Worm (Caenorhabditis elegans): ENCODE results near the gene Y39H10B.3.

Y39H10B.3 gene

ce11 chrV:3670499-3670898 lies at the start of gene Y39H10B.3:
Gene Y39H10B.3, plus strand, starts transcription at chrV:3670799.
- TF ChIP-seq flt-1 (GFP tag; IDR thresholded peaks at IDR 0.05) (no peak), tbx-37 (GFP tag; conservative IDR thresholded peaks at IDR 0.05) (no peak), pes-1 (GFP tag; IDR thresholded peaks at IDR 0.05) (no peak), hnd-1 (tag; optimal IDR thresholded peaks at IDR 0.05) (no peak), ama-1 (optimal IDR thresholded peaks at IDR 0.05) (no peak), B0310.2 (tag; optimal IDR thresholded peaks at IDR 0.05) (no peak)

DNA sequence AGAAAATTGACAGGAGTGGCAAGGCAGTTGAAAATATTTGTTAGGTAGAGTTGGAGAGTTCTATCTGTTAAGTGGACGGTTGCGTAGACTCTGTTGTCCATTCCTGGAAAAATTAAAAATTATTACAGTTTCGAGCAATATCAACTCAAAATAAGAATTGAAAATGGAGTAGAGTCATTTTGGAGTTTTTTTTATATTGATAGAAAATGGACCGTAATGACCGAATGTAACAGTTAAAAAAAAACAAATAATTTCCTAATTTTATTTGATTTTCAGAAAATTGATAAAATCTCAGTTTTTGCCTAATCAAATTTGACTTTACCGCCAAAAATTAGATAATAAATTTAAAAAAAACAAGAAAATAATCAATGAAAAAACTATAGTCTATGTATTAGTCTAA lies 43.7 kb upstream of the Y39H10B.3 start, which contains the start of gene F59B1.4:
Gene F59B1.4 (minus strand): TSS at position 101 of the 400 bp plus-strand sequence.
- TF ChIP-seq F13C5.2 (tag; optimal IDR thresholded peaks at IDR 0.05): no peak
- no peak for TF ChIP-seq hnd-1 (tag; optimal IDR thresholded peaks at IDR 0.05)
- TF ChIP-seq tbx-37 (GFP tag; conservative IDR thresholded peaks at IDR 0.05): no peak
- TF ChIP-seq tbx-11 (GFP tag; IDR thresholded peaks at IDR 0.05): no peak
- TF ChIP-seq ets-7 (tag; optimal IDR thresholded peaks at IDR 0.05): no peak
- TF ChIP-seq scrt-1 (GFP tag; IDR thresholded peaks at IDR 0.05): no peak
- no peak for TF ChIP-seq tra-4 (tag; optimal IDR thresholded peaks at IDR 0.05)
- no peak for TF ChIP-seq hmg-4 (GFP tag; optimal IDR thresholded peaks at IDR 0.05)

ce11 chrV:3631591-3631990 lies 39.0 kb upstream of the Y39H10B.3 start, which contains the start of gene F59B1.6:
Gene F59B1.6, minus strand, starts transcription at chrV:3631691.
- TF ChIP-seq tra-4 (tag; optimal IDR thresholded peaks at IDR 0.05) (no peak), ceh-13 (GFP tag; optimal IDR thresholded peaks at IDR 0.05) (no peak), F13C5.2 (tag; optimal IDR thresholded peaks at IDR 0.05) (no peak), tbx-11 (GFP tag; IDR thresholded peaks at IDR 0.05) (no peak), sea-1 (GFP tag; conservative IDR thresholded peaks at IDR 0.05) (no peak), ama-1 (optimal IDR thresholded peaks at IDR 0.05) (no peak), hmg-4 (GFP tag; optimal IDR thresholded peaks at IDR 0.05) (no peak), ceh-36 (tag; optimal IDR thresholded peaks at IDR 0.05) (no peak), pes-1 (GFP tag; IDR thresholded peaks at IDR 0.05) (no peak), scrt-1 (GFP tag; IDR thresholded peaks at IDR 0.05) (no peak), hnd-1 (tag; optimal IDR thresholded peaks at IDR 0.05) (no peak), hmbx-1 (tag; optimal IDR thresholded peaks at IDR 0.05) (no peak), aly-1 (tag; optimal IDR thresholded peaks at IDR 0.05) (no peak), B0310.2 (tag; optimal IDR thresholded peaks at IDR 0.05) (no peak)

DNA sequence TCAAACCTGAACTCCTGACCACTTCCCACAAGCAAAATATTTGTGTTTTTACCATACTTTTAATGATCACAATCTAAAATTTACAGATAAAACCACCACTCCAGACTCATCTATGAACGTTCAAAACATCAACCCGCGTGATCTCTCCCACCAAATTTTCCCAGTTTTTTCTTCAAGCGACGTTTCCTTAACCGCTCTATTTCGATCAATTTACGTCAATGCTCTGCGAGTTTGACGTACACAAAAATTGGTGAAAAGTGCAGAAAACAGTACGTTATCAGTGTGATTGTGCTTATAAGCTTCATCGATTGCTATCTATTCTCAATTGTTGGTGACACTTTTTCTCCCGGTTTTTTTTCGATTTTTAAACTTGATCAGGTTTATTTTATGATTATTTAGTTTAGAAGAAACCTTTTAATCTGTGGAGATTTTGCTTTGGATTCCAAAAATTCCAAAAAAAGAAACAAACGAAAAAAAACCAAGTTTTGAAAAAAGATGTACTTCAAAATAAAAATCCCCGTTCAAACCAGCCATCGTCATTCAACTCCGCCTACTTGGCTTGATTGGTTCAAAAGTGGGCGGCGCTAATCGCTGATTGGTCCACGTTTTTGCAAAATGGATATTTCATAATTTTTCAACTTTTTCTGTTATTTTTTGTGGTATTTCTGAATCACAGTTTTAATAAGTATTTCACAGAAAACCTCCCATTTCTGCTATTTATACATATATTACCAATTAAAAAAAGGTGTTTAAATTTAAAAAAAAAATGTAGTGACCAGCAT lies 38.2 kb upstream of the Y39H10B.3 start:
- TF ChIP-seq ceh-13 (GFP tag; optimal IDR thresholded peaks at IDR 0.05) (no peak), hmg-4 (GFP tag; optimal IDR thresholded peaks at IDR 0.05) (no peak)

DNA sequence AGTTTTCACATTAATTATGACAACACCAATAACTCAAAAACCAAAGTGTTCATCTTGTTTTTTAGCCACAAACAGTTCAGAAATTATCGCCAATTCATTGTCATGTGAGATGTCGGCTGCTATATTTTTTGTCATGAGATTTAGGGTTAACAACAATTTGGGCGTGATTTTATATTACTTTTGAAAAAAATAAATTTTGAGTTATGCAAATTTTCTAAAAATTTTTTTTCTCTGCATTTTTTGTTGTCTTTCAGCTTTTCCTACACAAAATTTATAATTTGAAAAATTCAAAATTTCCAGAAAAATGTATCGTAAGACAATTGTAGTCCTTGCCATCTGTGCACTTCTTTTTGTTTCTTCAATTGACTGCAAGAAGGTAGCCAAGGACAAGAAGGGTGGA lies 37.6 kb upstream of the Y39H10B.3 start, which contains the start of gene F59B1.2:
Gene F59B1.2 (plus strand): TSS at position 301 of the 400 bp plus-strand sequence.
- TF ChIP-seq F13C5.2 (tag; optimal IDR thresholded peaks at IDR 0.05): no peak

ce11 chrV:3634293-3635016 lies 36.1 kb upstream of the Y39H10B.3 start:
- TF ChIP-seq sea-1 (GFP tag; conservative IDR thresholded peaks at IDR 0.05) (no peak), F13C5.2 (tag; optimal IDR thresholded peaks at IDR 0.05) (no peak), hmbx-1 (tag; optimal IDR thresholded peaks at IDR 0.05) (no peak), hmg-4 (GFP tag; optimal IDR thresholded peaks at IDR 0.05) (no peak), ceh-36 (tag; optimal IDR thresholded peaks at IDR 0.05) (no peak), B0310.2 (tag; optimal IDR thresholded peaks at IDR 0.05) (no peak), pes-1 (GFP tag; IDR thresholded peaks at IDR 0.05) (no peak), ets-7 (tag; optimal IDR thresholded peaks at IDR 0.05) (no peak), ama-1 (optimal IDR thresholded peaks at IDR 0.05) (no peak), flt-1 (GFP tag; IDR thresholded peaks at IDR 0.05) (no peak), aly-1 (tag; optimal IDR thresholded peaks at IDR 0.05) (no peak), ceh-13 (GFP tag; optimal IDR thresholded peaks at IDR 0.05) (no peak), tbx-11 (GFP tag; IDR thresholded peaks at IDR 0.05) (no peak), tbx-37 (GFP tag; conservative IDR thresholded peaks at IDR 0.05) (no peak), scrt-1 (GFP tag; IDR thresholded peaks at IDR 0.05) (no peak), tra-4 (tag; optimal IDR thresholded peaks at IDR 0.05) (no peak), hnd-1 (tag; optimal IDR thresholded peaks at IDR 0.05) (no peak)

DNA sequence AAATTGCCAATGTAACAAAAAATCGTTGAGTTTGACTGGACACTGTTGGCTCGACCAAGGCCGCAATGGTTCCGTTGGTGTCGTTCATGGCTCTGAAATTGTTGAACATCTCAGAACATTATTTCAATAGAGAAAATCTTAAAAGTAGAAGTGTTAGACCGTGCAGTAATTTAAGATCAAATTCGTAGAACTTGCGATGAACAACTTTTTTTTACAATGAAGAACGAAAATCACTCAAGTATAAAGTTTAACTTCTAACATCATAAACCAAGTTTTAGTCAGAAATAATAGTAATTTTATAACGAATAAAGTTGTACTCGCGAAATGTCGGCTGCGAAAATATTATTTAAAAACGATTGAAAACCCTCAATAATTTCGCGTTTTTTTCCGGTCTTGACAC lies 33.5 kb upstream of the Y39H10B.3 start, which contains the start of gene srx-41:
Gene srx-41 (minus strand): TSS at position 101 of the 400 bp plus-strand sequence.
- TF ChIP-seq tra-4 (tag; optimal IDR thresholded peaks at IDR 0.05): no peak
- TF ChIP-seq ets-7 (tag; optimal IDR thresholded peaks at IDR 0.05): no peak
- no peak for TF ChIP-seq aly-1 (tag; optimal IDR thresholded peaks at IDR 0.05)
- TF ChIP-seq ceh-13 (GFP tag; optimal IDR thresholded peaks at IDR 0.05): no peak
- TF ChIP-seq ama-1 (optimal IDR thresholded peaks at IDR 0.05): no peak
- no peak for TF ChIP-seq F13C5.2 (tag; optimal IDR thresholded peaks at IDR 0.05)
- no peak for TF ChIP-seq ceh-36 (tag; optimal IDR thresholded peaks at IDR 0.05)
- no peak for TF ChIP-seq hmbx-1 (tag; optimal IDR thresholded peaks at IDR 0.05)
- no peak for TF ChIP-seq sea-1 (GFP tag; conservative IDR thresholded peaks at IDR 0.05)

DNA sequence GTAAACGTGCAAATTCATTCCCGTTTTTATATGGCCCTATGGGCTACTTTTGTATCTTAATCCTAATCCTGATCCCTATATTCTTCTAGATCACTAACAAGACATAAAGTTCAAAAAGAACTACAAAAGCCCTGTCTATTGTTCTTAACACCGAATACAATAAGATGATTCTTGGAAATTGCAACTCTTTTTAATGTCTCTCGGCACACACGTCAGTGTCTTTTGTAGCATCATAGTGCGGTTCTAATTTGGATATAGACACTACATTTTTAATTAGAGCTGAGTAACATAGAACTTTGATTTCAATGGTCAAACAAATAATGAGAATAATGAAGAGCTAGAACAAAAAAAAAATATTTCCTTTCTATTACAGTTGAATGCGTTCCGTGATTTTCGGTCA lies 30.7 kb upstream of the Y39H10B.3 start:
- no peak for TF ChIP-seq scrt-1 (GFP tag; IDR thresholded peaks at IDR 0.05)
- TF ChIP-seq tbx-37 (GFP tag; conservative IDR thresholded peaks at IDR 0.05): no peak
- no peak for TF ChIP-seq tra-4 (tag; optimal IDR thresholded peaks at IDR 0.05)
- TF ChIP-seq ama-1 (optimal IDR thresholded peaks at IDR 0.05): no peak
- TF ChIP-seq hmbx-1 (tag; optimal IDR thresholded peaks at IDR 0.05): no peak
- TF ChIP-seq tbx-11 (GFP tag; IDR thresholded peaks at IDR 0.05): no peak
- no peak for TF ChIP-seq ceh-13 (GFP tag; optimal IDR thresholded peaks at IDR 0.05)
- no peak for TF ChIP-seq ceh-36 (tag; optimal IDR thresholded peaks at IDR 0.05)
- no peak for TF ChIP-seq hnd-1 (tag; optimal IDR thresholded peaks at IDR 0.05)
- TF ChIP-seq hmg-4 (GFP tag; optimal IDR thresholded peaks at IDR 0.05): no peak
- no peak for TF ChIP-seq flt-1 (GFP tag; IDR thresholded peaks at IDR 0.05)
- no peak for TF ChIP-seq F13C5.2 (tag; optimal IDR thresholded peaks at IDR 0.05)
- no peak for TF ChIP-seq ets-7 (tag; optimal IDR thresholded peaks at IDR 0.05)
- TF ChIP-seq pes-1 (GFP tag; IDR thresholded peaks at IDR 0.05): no peak
- no peak for TF ChIP-seq B0310.2 (tag; optimal IDR thresholded peaks at IDR 0.05)
- no peak for TF ChIP-seq aly-1 (tag; optimal IDR thresholded peaks at IDR 0.05)
- TF ChIP-seq sea-1 (GFP tag; conservative IDR thresholded peaks at IDR 0.05): no peak
